Worm (Caenorhabditis elegans): Measurements from ENCODE around the gene srd-23.

srd-23 gene

ce11 chrIV:15188298-15188883, 8.7 kb downstream of the srd-23 start:
- 0 out of 2 replicates have a peak, but pooled peaks have one; percentile 70 for TF ChIP-seq klf-2 (GFP tag; conservative IDR thresholded peaks at IDR 0.05)

ce11 chrIV:15189450-15189849, 9.7 kb downstream of the srd-23 start:
- TF ChIP-seq ztf-23 (GFP tag; IDR thresholded peaks at IDR 0.05): peak; percentile 80
- TF ChIP-seq flt-1 (GFP tag; IDR thresholded peaks at IDR 0.05): peak; percentile 41
- peak; percentile 69 for TF ChIP-seq klf-2 (GFP tag; conservative IDR thresholded peaks at IDR 0.05)
- TF ChIP-seq tab-1 (GFP tag; IDR thresholded peaks at IDR 0.05): peak; percentile 75; the same call in 1 of the 2 replicates

ce11 chrIV:15202923-15203322, 23.2 kb downstream of the srd-23 start, which contains the start of gene sra-30:
sra-30 (minus strand) TSS chrIV:15203023.
- TF ChIP-seq T22C8.4 (GFP tag; IDR thresholded peaks at IDR 0.05) (no peak), tab-1 (GFP tag; IDR thresholded peaks at IDR 0.05) (no peak), klf-2 (GFP tag; conservative IDR thresholded peaks at IDR 0.05) (no peak), ref-1 (GFP tag; conservative IDR thresholded peaks at IDR 0.05) (no peak), cog-1 (tag; optimal IDR thresholded peaks at IDR 0.05) (no peak)

ce11 chrIV:15206649-15207048, 26.9 kb downstream of the srd-23 start:
- TF ChIP-seq med-1 (GFP tag; optimal IDR thresholded peaks at IDR 0.05; ENCODE audit: insufficient read depth) (no peak), klf-2 (GFP tag; conservative IDR thresholded peaks at IDR 0.05) (no peak), ztf-23 (GFP tag; IDR thresholded peaks at IDR 0.05) (no peak), ref-1 (GFP tag; conservative IDR thresholded peaks at IDR 0.05) (no peak), cog-1 (tag; optimal IDR thresholded peaks at IDR 0.05) (no peak), ztf-29 (GFP tag; IDR thresholded peaks at IDR 0.05) (no peak), flt-1 (GFP tag; IDR thresholded peaks at IDR 0.05) (no peak), T22C8.4 (GFP tag; IDR thresholded peaks at IDR 0.05) (no peak), tab-1 (GFP tag; IDR thresholded peaks at IDR 0.05) (no peak)

- no peak for TF ChIP-seq ztf-29 (GFP tag; IDR thresholded peaks at IDR 0.05)
- TF ChIP-seq ref-1 (GFP tag; conservative IDR thresholded peaks at IDR 0.05): no peak
- TF ChIP-seq ztf-23 (GFP tag; IDR thresholded peaks at IDR 0.05): no peak
Measured at ce11 chrIV:15210482-15210881, 30.8 kb downstream of the srd-23 start.

- TF ChIP-seq ztf-29 (GFP tag; IDR thresholded peaks at IDR 0.05) (no peak), cog-1 (tag; optimal IDR thresholded peaks at IDR 0.05) (no peak), T22C8.4 (GFP tag; IDR thresholded peaks at IDR 0.05) (no peak), med-1 (GFP tag; optimal IDR thresholded peaks at IDR 0.05; ENCODE audit: insufficient read depth) (no peak), ref-1 (GFP tag; conservative IDR thresholded peaks at IDR 0.05) (no peak), flt-1 (GFP tag; IDR thresholded peaks at IDR 0.05) (no peak), klf-2 (GFP tag; conservative IDR thresholded peaks at IDR 0.05) (no peak), ztf-23 (GFP tag; IDR thresholded peaks at IDR 0.05) (no peak), tab-1 (GFP tag; IDR thresholded peaks at IDR 0.05) (no peak)
Measured at ce11 chrIV:15214694-15215093, 35.0 kb downstream of the srd-23 start.

ce11 chrIV:15215470-15215869, 35.8 kb downstream of the srd-23 start, which contains the start of gene Y40H7A.10:
Y40H7A.10 (minus strand) TSS chrIV:15215597.
- no peak for TF ChIP-seq flt-1 (GFP tag; IDR thresholded peaks at IDR 0.05)

ce11 chrIV:15220253-15220652, 40.5 kb downstream of the srd-23 start, which contains the start of gene Y40H7A.11:
Y40H7A.11 (minus strand) TSS chrIV:15220353.
- TF ChIP-seq cog-1 (tag; optimal IDR thresholded peaks at IDR 0.05) (no peak), med-1 (GFP tag; optimal IDR thresholded peaks at IDR 0.05; ENCODE audit: insufficient read depth) (no peak), klf-2 (GFP tag; conservative IDR thresholded peaks at IDR 0.05) (no peak), tab-1 (GFP tag; IDR thresholded peaks at IDR 0.05) (no peak), flt-1 (GFP tag; IDR thresholded peaks at IDR 0.05) (no peak), ztf-29 (GFP tag; IDR thresholded peaks at IDR 0.05) (no peak), ref-1 (GFP tag; conservative IDR thresholded peaks at IDR 0.05) (no peak), T22C8.4 (GFP tag; IDR thresholded peaks at IDR 0.05) (no peak), ztf-23 (GFP tag; IDR thresholded peaks at IDR 0.05) (no peak)
